Worm (Caenorhabditis elegans): ENCODE data around the gene F49E12.10.

The F49E12.10 gene

ce11 chrII:8440097-8440496, 49.2 kb downstream of the F49E12.10 start:
- no peak for TF ChIP-seq sptf-1 (tag; optimal IDR thresholded peaks at IDR 0.05)
- no peak for TF ChIP-seq lsy-2 (tag; optimal IDR thresholded peaks at IDR 0.05)
- peak; percentile 7 for TF ChIP-seq zip-8 (tag; optimal IDR thresholded peaks at IDR 0.05)

- TF ChIP-seq ham-2 (GFP tag; optimal IDR thresholded peaks at IDR 0.05), result no peak
- TF ChIP-seq nhr-28 (tag; optimal IDR thresholded peaks at IDR 0.05), result peak; percentile 17
Observed at ce11 chrII:8440792-8441191, 49.9 kb downstream of the F49E12.10 start.

ce11 chrII:8441519-8441918, 50.7 kb downstream of the F49E12.10 start:
- no peak for TF ChIP-seq nhr-2 (tag; optimal IDR thresholded peaks at IDR 0.05)
- no peak for TF ChIP-seq blmp-1 (tag; optimal IDR thresholded peaks at IDR 0.05)
- TF ChIP-seq lin-32 (GFP tag; optimal IDR thresholded peaks at IDR 0.05), result no peak
- no peak for TF ChIP-seq sem-2 (GFP tag; optimal IDR thresholded peaks at IDR 0.05)
- no peak for TF ChIP-seq nhr-12 (tag; optimal IDR thresholded peaks at IDR 0.05)
- TF ChIP-seq unc-120 (tag; optimal IDR thresholded peaks at IDR 0.05; ENCODE audit: poor library complexity, severe bottlenecking), result no peak
- no peak for TF ChIP-seq ceh-39 (tag; optimal IDR thresholded peaks at IDR 0.05)
- TF ChIP-seq lsy-2 (tag; optimal IDR thresholded peaks at IDR 0.05), result no peak
- no peak for TF ChIP-seq pha-4 (tag; optimal IDR thresholded peaks at IDR 0.05)
- no peak for TF ChIP-seq unc-62 (GFP tag; optimal IDR thresholded peaks at IDR 0.05)
- no peak for TF ChIP-seq ceh-83 (GFP tag; optimal IDR thresholded peaks at IDR 0.05)
- TF ChIP-seq hlh-1 (tag; optimal IDR thresholded peaks at IDR 0.05), result no peak
- TF ChIP-seq zip-8 (tag; optimal IDR thresholded peaks at IDR 0.05), result no peak
- no peak for TF ChIP-seq tbx-8 (GFP tag; optimal IDR thresholded peaks at IDR 0.05)
- TF ChIP-seq ceh-43 (GFP tag; optimal IDR thresholded peaks at IDR 0.05), result no peak
- no peak for TF ChIP-seq nhr-28 (tag; optimal IDR thresholded peaks at IDR 0.05)
- no peak for TF ChIP-seq mab-5 (tag; optimal IDR thresholded peaks at IDR 0.05)
- no peak for TF ChIP-seq snpc-4 (tag; optimal IDR thresholded peaks at IDR 0.05)

All from whole organism, mixed stage, embryonic.